Worm (Caenorhabditis elegans) whole organism, young adult: Measurements from ENCODE around the gene C05C10.3.

Experiments
- F23B12.7 ChIP-seq: sonication (generic microtip); optimal IDR thresholded peaks from 2 replicates; lab custom pipeline; 2017; ENCODE audit warnings: missing genetic modification characterization, mild to moderate bottlenecking, missing compliant biosample characterization, antibody characterized with exemption, moderate library complexity; ENCODE audit not compliant: insufficient read depth
- Y53G8AR.9 ChIP-seq: fragments of 200-800 bp; sonication (Bioruptor generic); conservative IDR thresholded peaks from 2 replicates; pipeline ENCODE4 v1.3.6; 2022; ENCODE audit warnings: missing genetic modification reagents, missing genetic modification characterization, missing compliant biosample characterization
- attf-3 ChIP-seq: fragments of 200-800 bp; sonication (Bioruptor generic); conservative IDR thresholded peaks from 2 replicates; pipeline ENCODE4 v1.3.6; 2022; ENCODE audit warnings: missing genetic modification reagents, missing genetic modification characterization, missing compliant biosample characterization
- ceh-58 ChIP-seq: fragments of 200-800 bp; sonication (Bioruptor generic); IDR thresholded peaks from 2 replicates; pipeline ENCODE4 v1.3.6; 2022; ENCODE audit warnings: missing genetic modification characterization, missing compliant biosample characterization

C05C10.3 gene

ce11 chrII:9886216-9886615 is 50.5 kb downstream of the C05C10.3 start, which contains the start of gene algn-8 (continued):
- TF ChIP-seq attf-3 (GFP tag; lab: Robert Waterston, UW) = no peak
- no peak for TF ChIP-seq F23B12.7
- no peak for TF ChIP-seq ceh-58 (GFP tag; lab: Robert Waterston, UW)
- peak; percentile 71 for TF ChIP-seq Y53G8AR.9
